Worm (Caenorhabditis elegans): Measurements from ENCODE around the gene T03F7.5.

T03F7.5 gene

DNA sequence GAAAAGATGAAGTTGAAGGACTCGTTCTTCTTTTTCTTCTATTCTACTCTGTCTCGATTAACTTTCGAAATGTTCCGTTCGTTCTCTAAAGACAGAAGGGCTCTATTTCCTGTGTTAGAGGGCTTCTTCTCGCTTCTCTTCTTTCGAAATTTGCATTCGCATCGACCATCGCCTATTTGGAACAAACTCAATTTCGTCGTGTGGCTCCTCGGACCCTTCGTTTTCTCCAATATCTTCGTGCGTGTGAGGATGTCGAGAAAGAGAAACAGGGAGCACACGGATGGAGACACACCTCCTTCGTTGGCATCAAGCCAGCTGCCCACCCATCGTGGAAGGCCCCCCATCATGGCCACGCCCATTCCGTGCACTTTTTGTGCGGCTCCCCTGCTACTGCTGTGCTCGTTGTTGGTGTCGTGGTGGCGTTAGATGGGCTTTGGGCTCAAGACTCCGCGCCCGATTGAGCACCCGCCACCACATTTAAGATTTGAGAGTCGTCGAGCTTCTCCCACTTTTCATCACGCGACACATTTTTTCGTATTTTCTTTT is 42.7 kb upstream of the T03F7.5 start (continued):
- TF ChIP-seq C38D4.7 (GFP tag; optimal IDR thresholded peaks at IDR 0.05) (no peak), K09A11.1 (tag; optimal IDR thresholded peaks at IDR 0.05; ENCODE audit: insufficient read depth) (no peak), tbx-2 (tag; optimal IDR thresholded peaks at IDR 0.05) (peak; percentile 13), fkh-10 (GFP tag; optimal IDR thresholded peaks at IDR 0.05) (no peak), che-1 (tag; optimal IDR thresholded peaks at IDR 0.05) (no peak), madf-2 (tag; optimal IDR thresholded peaks at IDR 0.05) (no peak), ets-4 (tag; optimal IDR thresholded peaks at IDR 0.05) (no peak), ttx-3 (tag; optimal IDR thresholded peaks at IDR 0.05) (no peak), mec-3 (tag; optimal IDR thresholded peaks at IDR 0.05; ENCODE audit: borderline replicate concordance) (no peak), pat-9 (tag; optimal IDR thresholded peaks at IDR 0.05) (no peak), ceh-45 (GFP tag; IDR thresholded peaks at IDR 0.05) (no peak), Y22D7AL.16 (tag; optimal IDR thresholded peaks at IDR 0.05) (no peak), unc-3 (GFP tag; conservative IDR thresholded peaks at IDR 0.05) (no peak), unc-3 (tag; optimal IDR thresholded peaks at IDR 0.05) (no peak), ceh-31 (tag; optimal IDR thresholded peaks at IDR 0.05) (peak; percentile 38), ztf-16 (tag; optimal IDR thresholded peaks at IDR 0.05) (no peak), tbx-7 (tag; optimal IDR thresholded peaks at IDR 0.05) (no peak), zip-5 (tag; optimal IDR thresholded peaks at IDR 0.05) (no peak), hlh-13 (GFP tag; optimal IDR thresholded peaks at IDR 0.05) (no peak), pha-2 (tag; optimal IDR thresholded peaks at IDR 0.05) (no peak), nhr-11 (tag; optimal IDR thresholded peaks at IDR 0.05) (no peak), nhr-232 (tag; optimal IDR thresholded peaks at IDR 0.05) (no peak)

- TF ChIP-seq unc-42 (tag; optimal IDR thresholded peaks at IDR 0.05) = peak; percentile 90
- TF ChIP-seq tbx-2 (tag; optimal IDR thresholded peaks at IDR 0.05) = no peak
- TF ChIP-seq che-1 (tag; optimal IDR thresholded peaks at IDR 0.05) = no peak
- no peak for TF ChIP-seq ceh-34 (tag; optimal IDR thresholded peaks at IDR 0.05)
- no peak for TF ChIP-seq pha-2 (tag; optimal IDR thresholded peaks at IDR 0.05)
Observed at ce11 chrV:11336877-11337276, 38.3 kb upstream of the T03F7.5 start.

ce11 chrV:11335757-11336418 is 37.4 kb upstream of the T03F7.5 start:
- no peak for TF ChIP-seq hlh-15 (tag; optimal IDR thresholded peaks at IDR 0.05)
- TF ChIP-seq dve-1 (tag; optimal IDR thresholded peaks at IDR 0.05) = no peak
- no peak for TF ChIP-seq dmd-4 (tag; optimal IDR thresholded peaks at IDR 0.05; ENCODE audit: borderline replicate concordance)
- TF ChIP-seq elt-2 (tag; optimal IDR thresholded peaks at IDR 0.05) = no peak
- TF ChIP-seq tbx-2 (tag; optimal IDR thresholded peaks at IDR 0.05) = no peak
- no peak for TF ChIP-seq pat-9 (tag; optimal IDR thresholded peaks at IDR 0.05)
- peak; percentile 97 for TF ChIP-seq ceh-34 (tag; optimal IDR thresholded peaks at IDR 0.05)
- peak; percentile 95 for TF ChIP-seq pax-1 (tag; optimal IDR thresholded peaks at IDR 0.05)
- TF ChIP-seq pha-2 (tag; optimal IDR thresholded peaks at IDR 0.05) = peak; percentile 5
- TF ChIP-seq C08G9.2 (tag; optimal IDR thresholded peaks at IDR 0.05) = no peak
- TF ChIP-seq ama-1 (optimal IDR thresholded peaks at IDR 0.05) = no peak
- TF ChIP-seq ceh-14 (tag; optimal IDR thresholded peaks at IDR 0.05) = no peak

ce11 chrV:11334193-11334592 is 35.7 kb upstream of the T03F7.5 start, which contains the start of gene T02E9.6:
TSS of gene T02E9.6 (minus strand) at chrV:11334293.
- no peak for TF ChIP-seq pqm-1 (tag; optimal IDR thresholded peaks at IDR 0.05)
- no peak for TF ChIP-seq pax-1 (tag; optimal IDR thresholded peaks at IDR 0.05)
- TF ChIP-seq ceh-2 (tag; optimal IDR thresholded peaks at IDR 0.05) = no peak
- TF ChIP-seq ceh-48 (tag; optimal IDR thresholded peaks at IDR 0.05) = no peak
- TF ChIP-seq tbx-7 (tag; optimal IDR thresholded peaks at IDR 0.05) = no peak
- TF ChIP-seq sox-2 (GFP tag; IDR thresholded peaks at IDR 0.05) = no peak
- TF ChIP-seq npax-4 (tag; optimal IDR thresholded peaks at IDR 0.05) = no peak
- TF ChIP-seq F13H6.1 (tag; optimal IDR thresholded peaks at IDR 0.05) = no peak
- TF ChIP-seq pros-1 (tag; optimal IDR thresholded peaks at IDR 0.05) = no peak
- TF ChIP-seq pat-9 (tag; optimal IDR thresholded peaks at IDR 0.05) = no peak

Data from whole organism, late embryonic.